Worm (Caenorhabditis elegans): ENCODE measurements around the gene T25B2.3.

The T25B2.3 gene

DNA sequence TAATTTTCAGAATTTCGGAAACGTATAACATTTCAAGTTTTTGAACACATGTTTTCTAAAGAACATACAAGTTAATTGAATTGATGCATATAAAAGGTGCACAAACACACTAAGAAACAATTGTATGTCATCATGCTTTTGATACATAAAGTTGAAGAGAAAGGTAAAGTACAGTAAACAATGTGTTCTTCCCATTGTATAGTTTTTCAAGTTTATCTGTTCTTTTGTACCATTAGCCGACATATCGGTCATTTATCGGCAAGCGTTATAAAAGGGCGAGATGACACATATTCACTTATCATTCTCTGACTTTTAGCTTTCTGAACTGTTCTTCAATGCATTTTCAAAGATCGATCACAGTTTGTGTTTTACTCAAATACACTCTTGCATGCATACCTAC is 14.0 kb downstream of the T25B2.3 start, which contains the start of gene T13C5.9:
Gene T13C5.9, plus strand, starts transcription at position 301 of the 400 bp plus-strand sequence.
- TF ChIP-seq ama-1 (optimal IDR thresholded peaks at IDR 0.05) (no peak), tbx-37 (GFP tag; conservative IDR thresholded peaks at IDR 0.05) (no peak), hnd-1 (tag; optimal IDR thresholded peaks at IDR 0.05) (no peak), ceh-36 (tag; optimal IDR thresholded peaks at IDR 0.05) (no peak), ceh-13 (GFP tag; optimal IDR thresholded peaks at IDR 0.05) (no peak)

ce11 chrX:6194191-6194724 is 18.3 kb downstream of the T25B2.3 start, which contains the start of gene ceh-54:
Gene ceh-54, minus strand, starts transcription at chrX:6194241.
- TF ChIP-seq aly-1 (tag; optimal IDR thresholded peaks at IDR 0.05) (no peak), ets-7 (tag; optimal IDR thresholded peaks at IDR 0.05) (no peak), scrt-1 (GFP tag; IDR thresholded peaks at IDR 0.05) (no peak), ama-1 (optimal IDR thresholded peaks at IDR 0.05) (no peak), hnd-1 (tag; optimal IDR thresholded peaks at IDR 0.05) (no peak)

ce11 chrX:6196627-6197026 is 20.7 kb downstream of the T25B2.3 start, which contains the start of gene daf-9:
Gene daf-9, plus strand, starts transcription at chrX:6196927.
- TF ChIP-seq hmbx-1 (tag; optimal IDR thresholded peaks at IDR 0.05) (no peak), aly-1 (tag; optimal IDR thresholded peaks at IDR 0.05) (no peak), sea-1 (GFP tag; conservative IDR thresholded peaks at IDR 0.05) (no peak), tbx-11 (GFP tag; IDR thresholded peaks at IDR 0.05) (no peak), hnd-1 (tag; optimal IDR thresholded peaks at IDR 0.05) (no peak), flt-1 (GFP tag; IDR thresholded peaks at IDR 0.05) (no peak), ets-7 (tag; optimal IDR thresholded peaks at IDR 0.05) (no peak)

DNA sequence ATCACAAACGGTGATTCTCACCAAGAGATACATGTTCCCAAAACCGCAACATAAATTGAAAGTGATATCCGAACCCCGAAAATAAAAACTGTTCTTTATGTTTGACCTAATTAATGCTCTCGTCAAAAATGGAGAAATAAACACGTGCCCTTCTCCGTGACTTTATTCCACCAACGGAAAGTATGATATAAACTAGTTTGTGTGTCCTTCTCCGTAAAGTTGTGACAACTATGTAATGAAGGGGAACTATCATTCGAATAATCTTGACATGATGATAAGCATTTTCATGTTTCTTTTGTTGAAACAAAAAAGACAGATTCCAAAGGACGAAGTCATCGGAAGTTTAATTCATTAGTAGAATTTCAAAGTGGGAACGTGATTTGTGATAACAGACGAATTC is 25.6 kb downstream of the T25B2.3 start:
- TF ChIP-seq B0310.2 (tag; optimal IDR thresholded peaks at IDR 0.05) (no peak), ama-1 (optimal IDR thresholded peaks at IDR 0.05) (no peak), hmbx-1 (tag; optimal IDR thresholded peaks at IDR 0.05) (no peak), hmg-4 (GFP tag; optimal IDR thresholded peaks at IDR 0.05) (no peak), ceh-36 (tag; optimal IDR thresholded peaks at IDR 0.05) (no peak), flt-1 (GFP tag; IDR thresholded peaks at IDR 0.05) (no peak), ceh-13 (GFP tag; optimal IDR thresholded peaks at IDR 0.05) (no peak), tbx-37 (GFP tag; conservative IDR thresholded peaks at IDR 0.05) (no peak), F13C5.2 (tag; optimal IDR thresholded peaks at IDR 0.05) (no peak), tra-4 (tag; optimal IDR thresholded peaks at IDR 0.05) (no peak), pes-1 (GFP tag; IDR thresholded peaks at IDR 0.05) (no peak), sea-1 (GFP tag; conservative IDR thresholded peaks at IDR 0.05) (no peak), hnd-1 (tag; optimal IDR thresholded peaks at IDR 0.05) (no peak), scrt-1 (GFP tag; IDR thresholded peaks at IDR 0.05) (no peak), ets-7 (tag; optimal IDR thresholded peaks at IDR 0.05) (no peak), tbx-11 (GFP tag; IDR thresholded peaks at IDR 0.05) (no peak), aly-1 (tag; optimal IDR thresholded peaks at IDR 0.05) (no peak)

ce11 chrX:6202809-6203208 is 26.9 kb downstream of the T25B2.3 start:
- TF ChIP-seq flt-1 (GFP tag; IDR thresholded peaks at IDR 0.05) (no peak), aly-1 (tag; optimal IDR thresholded peaks at IDR 0.05) (no peak), ceh-36 (tag; optimal IDR thresholded peaks at IDR 0.05) (no peak), hnd-1 (tag; optimal IDR thresholded peaks at IDR 0.05) (no peak), scrt-1 (GFP tag; IDR thresholded peaks at IDR 0.05) (no peak), tra-4 (tag; optimal IDR thresholded peaks at IDR 0.05) (no peak), sea-1 (GFP tag; conservative IDR thresholded peaks at IDR 0.05) (no peak), ama-1 (optimal IDR thresholded peaks at IDR 0.05) (no peak), ets-7 (tag; optimal IDR thresholded peaks at IDR 0.05) (no peak), hmg-4 (GFP tag; optimal IDR thresholded peaks at IDR 0.05) (no peak), pes-1 (GFP tag; IDR thresholded peaks at IDR 0.05) (no peak), B0310.2 (tag; optimal IDR thresholded peaks at IDR 0.05) (no peak), hmbx-1 (tag; optimal IDR thresholded peaks at IDR 0.05) (no peak), tbx-11 (GFP tag; IDR thresholded peaks at IDR 0.05) (no peak), F13C5.2 (tag; optimal IDR thresholded peaks at IDR 0.05) (no peak), tbx-37 (GFP tag; conservative IDR thresholded peaks at IDR 0.05) (no peak), ceh-13 (GFP tag; optimal IDR thresholded peaks at IDR 0.05) (no peak)

ce11 chrX:6203315-6203714 is 27.4 kb downstream of the T25B2.3 start:
- TF ChIP-seq ama-1 (optimal IDR thresholded peaks at IDR 0.05) (no peak), scrt-1 (GFP tag; IDR thresholded peaks at IDR 0.05) (no peak), F13C5.2 (tag; optimal IDR thresholded peaks at IDR 0.05) (no peak), ets-7 (tag; optimal IDR thresholded peaks at IDR 0.05) (no peak), flt-1 (GFP tag; IDR thresholded peaks at IDR 0.05) (no peak), pes-1 (GFP tag; IDR thresholded peaks at IDR 0.05) (no peak), hnd-1 (tag; optimal IDR thresholded peaks at IDR 0.05) (no peak), aly-1 (tag; optimal IDR thresholded peaks at IDR 0.05) (no peak), hmbx-1 (tag; optimal IDR thresholded peaks at IDR 0.05) (no peak), ceh-13 (GFP tag; optimal IDR thresholded peaks at IDR 0.05) (no peak), tra-4 (tag; optimal IDR thresholded peaks at IDR 0.05) (no peak), ceh-36 (tag; optimal IDR thresholded peaks at IDR 0.05) (no peak), B0310.2 (tag; optimal IDR thresholded peaks at IDR 0.05) (no peak), tbx-37 (GFP tag; conservative IDR thresholded peaks at IDR 0.05) (no peak), hmg-4 (GFP tag; optimal IDR thresholded peaks at IDR 0.05) (no peak), tbx-11 (GFP tag; IDR thresholded peaks at IDR 0.05) (no peak), sea-1 (GFP tag; conservative IDR thresholded peaks at IDR 0.05) (no peak)

DNA sequence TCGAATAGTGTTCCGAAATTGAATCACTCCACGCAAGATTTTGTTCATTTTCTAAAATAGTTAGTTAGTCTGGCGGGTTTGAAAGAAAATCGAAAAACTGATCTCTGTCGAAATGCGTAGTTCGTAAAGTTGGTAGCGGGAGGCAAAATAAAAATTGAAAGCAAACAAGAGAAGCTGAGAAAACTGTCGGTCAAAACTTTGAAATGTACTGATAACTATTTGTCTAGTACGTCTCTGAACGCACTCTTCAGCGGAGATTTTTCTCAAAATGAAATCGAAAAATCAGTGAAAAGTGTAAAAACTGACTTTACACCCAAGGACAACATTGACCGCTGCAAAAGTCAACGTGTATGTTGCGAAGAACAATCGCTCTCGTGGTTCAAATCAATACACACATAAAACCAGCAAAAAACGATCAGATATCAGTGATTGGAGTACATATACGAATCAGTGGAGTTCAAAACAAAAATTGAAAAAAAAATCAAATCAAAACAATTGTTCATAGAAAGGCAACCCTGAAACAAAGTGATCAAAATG is 28.8 kb downstream of the T25B2.3 start, which contains the start of gene bca-1:
Gene bca-1, minus strand, starts transcription at position 51 of the 537 bp plus-strand sequence.
- TF ChIP-seq B0310.2 (tag; optimal IDR thresholded peaks at IDR 0.05) (no peak), tbx-11 (GFP tag; IDR thresholded peaks at IDR 0.05) (no peak), hmg-4 (GFP tag; optimal IDR thresholded peaks at IDR 0.05) (no peak), hnd-1 (tag; optimal IDR thresholded peaks at IDR 0.05) (no peak)

ce11 chrX:6205325-6205724 is 29.4 kb downstream of the T25B2.3 start:
- TF ChIP-seq F13C5.2 (tag; optimal IDR thresholded peaks at IDR 0.05) (no peak), sea-1 (GFP tag; conservative IDR thresholded peaks at IDR 0.05) (no peak), scrt-1 (GFP tag; IDR thresholded peaks at IDR 0.05) (no peak), hmbx-1 (tag; optimal IDR thresholded peaks at IDR 0.05) (no peak), hnd-1 (tag; optimal IDR thresholded peaks at IDR 0.05) (no peak), tbx-37 (GFP tag; conservative IDR thresholded peaks at IDR 0.05) (no peak), tbx-11 (GFP tag; IDR thresholded peaks at IDR 0.05) (no peak), aly-1 (tag; optimal IDR thresholded peaks at IDR 0.05) (no peak), ets-7 (tag; optimal IDR thresholded peaks at IDR 0.05) (no peak), B0310.2 (tag; optimal IDR thresholded peaks at IDR 0.05) (no peak), hmg-4 (GFP tag; optimal IDR thresholded peaks at IDR 0.05) (no peak), tra-4 (tag; optimal IDR thresholded peaks at IDR 0.05) (no peak), ceh-13 (GFP tag; optimal IDR thresholded peaks at IDR 0.05) (no peak), flt-1 (GFP tag; IDR thresholded peaks at IDR 0.05) (no peak), ceh-36 (tag; optimal IDR thresholded peaks at IDR 0.05) (no peak), ama-1 (optimal IDR thresholded peaks at IDR 0.05) (no peak), pes-1 (GFP tag; IDR thresholded peaks at IDR 0.05) (no peak)
